Worm (Caenorhabditis elegans): ENCODE data around the gene C08B6.3.

DNA sequence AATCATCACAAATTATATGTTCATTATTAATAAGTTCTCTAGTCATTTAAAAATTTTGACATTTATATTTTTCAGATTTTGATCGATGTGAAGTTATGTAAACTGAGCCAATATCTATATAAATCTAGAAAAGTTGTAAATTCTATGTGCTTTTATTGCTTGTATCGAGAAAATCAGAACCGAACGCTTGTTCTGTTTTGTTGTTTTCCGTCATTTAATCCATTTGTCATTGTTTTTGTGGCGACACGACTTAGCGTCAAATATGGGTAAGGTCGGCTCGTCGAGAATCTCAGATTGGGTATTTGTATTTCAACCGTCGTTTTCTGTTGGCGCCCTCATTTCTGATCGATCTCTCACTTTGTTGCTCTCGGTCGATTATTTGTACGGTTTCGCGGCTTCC lies 2.2 kb upstream of the C08B6.3 start, which contains the start of gene cht-5:
- no peak for TF ChIP-seq him-1 (tag; optimal IDR thresholded peaks at IDR 0.05)
- no peak for TF ChIP-seq dao-5 (tag; optimal IDR thresholded peaks at IDR 0.05)

All from whole organism, L4/young adult.